Worm (Caenorhabditis elegans): ENCODE results near the gene clec-47.

The clec-47 gene

DNA sequence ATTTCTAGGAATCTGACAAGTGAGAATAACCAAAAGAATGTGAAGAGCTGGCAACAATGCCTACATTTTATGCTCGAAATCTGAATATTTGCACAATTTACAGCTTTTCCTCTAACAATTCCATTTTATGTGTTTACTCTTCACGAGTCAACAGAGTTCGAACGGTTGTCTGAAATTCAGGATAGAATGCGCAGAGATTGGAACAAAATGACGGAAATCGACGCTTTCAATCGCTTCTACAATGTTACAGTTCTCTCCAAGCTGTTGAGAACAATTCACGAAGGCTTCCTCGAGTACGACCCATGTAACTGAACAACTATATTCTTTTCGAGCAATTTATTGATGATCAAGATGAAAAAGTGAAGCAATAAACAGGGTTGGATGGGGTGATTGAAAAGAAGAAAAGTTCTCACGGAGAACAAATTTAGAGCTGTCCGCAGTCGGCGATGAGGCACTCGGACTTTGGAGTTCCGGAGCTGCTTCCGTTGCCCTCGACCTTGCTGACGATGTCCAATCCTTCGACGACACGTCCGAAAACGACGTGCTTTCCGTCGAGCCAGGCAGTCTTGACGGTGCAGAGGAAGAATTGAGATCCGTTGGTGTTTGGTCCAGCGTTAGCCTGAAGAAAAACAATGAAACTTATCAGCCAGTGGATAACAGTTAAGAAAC lies 10.8 kb downstream of the clec-47 start, which contains the start of gene Y75B12B.3:
Y75B12B.3 (minus strand) TSS at position 21 of the 669 bp plus-strand sequence.
- TF ChIP-seq nfya-1 (tag; optimal IDR thresholded peaks at IDR 0.05; ENCODE audit: insufficient read depth): no peak
- TF ChIP-seq ztf-4 (tag; optimal IDR thresholded peaks at IDR 0.05): no peak
- TF ChIP-seq ZK546.5 (tag; optimal IDR thresholded peaks at IDR 0.05): no peak
- no peak for TF ChIP-seq sea-2 (GFP tag; optimal IDR thresholded peaks at IDR 0.05)
- TF ChIP-seq unc-62 (GFP tag; optimal IDR thresholded peaks at IDR 0.05): no peak
- no peak for TF ChIP-seq daf-12 (tag; optimal IDR thresholded peaks at IDR 0.05)
- TF ChIP-seq nhr-11 (tag; optimal IDR thresholded peaks at IDR 0.05): no peak
- no peak for TF ChIP-seq nhr-43 (tag; optimal IDR thresholded peaks at IDR 0.05; ENCODE audit: poor library complexity, severe bottlenecking)
- TF ChIP-seq skn-1 (tag; optimal IDR thresholded peaks at IDR 0.05): no peak
- no peak for TF ChIP-seq ceh-9 (tag; optimal IDR thresholded peaks at IDR 0.05)
- no peak for TF ChIP-seq snpc-4 (tag; optimal IDR thresholded peaks at IDR 0.05)
- no peak for TF ChIP-seq lsy-12 (tag; optimal IDR thresholded peaks at IDR 0.05)
- peak; percentile 31 for TF ChIP-seq nhr-25 (tag; optimal IDR thresholded peaks at IDR 0.05)
- TF ChIP-seq nhr-76 (tag; optimal IDR thresholded peaks at IDR 0.05): no peak
- no peak for TF ChIP-seq nhr-237 (tag; optimal IDR thresholded peaks at IDR 0.05)
- TF ChIP-seq mml-1 (tag; optimal IDR thresholded peaks at IDR 0.05): no peak
- no peak for TF ChIP-seq eor-1 (tag; optimal IDR thresholded peaks at IDR 0.05)
- no peak for TF ChIP-seq ceh-82 (tag; optimal IDR thresholded peaks at IDR 0.05)
- TF ChIP-seq unc-39 (tag; optimal IDR thresholded peaks at IDR 0.05): no peak
- peak; percentile 86 for TF ChIP-seq ama-1 (optimal IDR thresholded peaks at IDR 0.05)
- TF ChIP-seq fkh-2 (tag; optimal IDR thresholded peaks at IDR 0.05): no peak
- TF ChIP-seq nhr-23 (tag; optimal IDR thresholded peaks at IDR 0.05): no peak
- TF ChIP-seq tbx-2 (tag; optimal IDR thresholded peaks at IDR 0.05): no peak
- no peak for TF ChIP-seq elt-3 (tag; optimal IDR thresholded peaks at IDR 0.05)
- no peak for TF ChIP-seq ztf-11 (tag; optimal IDR thresholded peaks at IDR 0.05)
- TF ChIP-seq pha-4 (tag; optimal IDR thresholded peaks at IDR 0.05): peak; percentile 46

DNA sequence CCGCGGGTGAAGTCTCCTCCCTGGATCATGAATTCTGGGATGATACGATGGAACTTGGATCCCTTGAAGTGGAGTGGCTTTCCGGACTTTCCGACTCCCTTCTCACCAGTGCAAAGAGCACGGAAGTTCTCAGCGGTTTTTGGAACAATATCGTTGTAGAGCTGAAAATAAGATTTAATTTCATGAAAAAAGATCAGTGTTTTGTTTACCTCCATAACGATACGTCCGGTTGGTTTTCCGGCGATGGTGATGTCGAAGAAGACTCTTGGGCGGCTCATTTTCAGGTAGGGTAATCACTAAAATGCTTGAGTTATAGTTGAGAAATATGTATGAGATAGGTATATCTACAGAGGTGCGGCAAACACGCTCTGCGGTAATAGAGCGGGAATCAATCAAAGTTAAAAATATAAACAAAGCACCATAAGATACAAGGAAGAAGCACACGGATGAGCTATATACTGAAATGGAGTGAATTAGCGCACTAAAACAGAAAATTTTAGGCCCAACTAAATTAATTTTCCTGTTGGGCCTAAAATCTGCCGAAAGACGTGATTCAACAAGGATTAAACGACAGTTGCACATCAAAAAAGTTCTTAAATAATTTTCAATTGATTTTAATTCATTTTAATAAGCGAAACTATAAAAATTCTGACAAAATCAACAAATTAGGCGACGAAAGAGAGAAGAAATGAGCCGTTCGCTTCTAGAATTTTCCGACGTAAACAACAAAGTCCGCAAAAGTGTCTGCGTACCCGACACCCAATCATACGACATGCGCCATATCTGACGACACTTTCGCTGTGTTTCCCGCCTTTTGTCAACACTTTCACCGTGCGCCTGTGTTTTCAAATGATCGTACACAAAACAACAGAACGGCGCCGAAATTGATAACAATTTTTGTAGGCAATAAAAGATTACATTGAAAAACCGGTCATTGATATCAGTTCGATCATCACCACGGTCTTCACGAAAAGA lies 11.8 kb downstream of the clec-47 start, which contains the start of the genes cyn-7 and bath-36:
cyn-7 (minus strand) TSS at position 296 of the 975 bp plus-strand sequence.
bath-36 (plus strand) TSS at position 806 of the 975 bp plus-strand sequence.
- peak; percentile 74 for TF ChIP-seq nhr-23 (tag; optimal IDR thresholded peaks at IDR 0.05)
- TF ChIP-seq ztf-11 (tag; optimal IDR thresholded peaks at IDR 0.05): no peak
- TF ChIP-seq ceh-16 (tag; optimal IDR thresholded peaks at IDR 0.05): no peak
- TF ChIP-seq pqm-1 (tag; optimal IDR thresholded peaks at IDR 0.05): peak; percentile 73
- TF ChIP-seq ceh-28 (tag; optimal IDR thresholded peaks at IDR 0.05): peak; percentile 47
- peak; percentile 79 for TF ChIP-seq nhr-25 (tag; optimal IDR thresholded peaks at IDR 0.05)
- TF ChIP-seq skn-1 (tag; optimal IDR thresholded peaks at IDR 0.05): no peak
- no peak for TF ChIP-seq ztf-4 (tag; optimal IDR thresholded peaks at IDR 0.05)
- TF ChIP-seq nhr-67 (tag; optimal IDR thresholded peaks at IDR 0.05): no peak
- TF ChIP-seq zag-1 (tag; optimal IDR thresholded peaks at IDR 0.05): no peak
- TF ChIP-seq nhr-43 (tag; optimal IDR thresholded peaks at IDR 0.05; ENCODE audit: poor library complexity, severe bottlenecking): peak; percentile 76
- peak; percentile 0 for TF ChIP-seq nhr-77 (tag; optimal IDR thresholded peaks at IDR 0.05)
- no peak for TF ChIP-seq mdl-1 (tag; optimal IDR thresholded peaks at IDR 0.05)
- peak; percentile 86 for TF ChIP-seq jun-1 (tag; optimal IDR thresholded peaks at IDR 0.05)
- no peak for TF ChIP-seq nhr-11 (tag; optimal IDR thresholded peaks at IDR 0.05)
- TF ChIP-seq nhr-76 (tag; optimal IDR thresholded peaks at IDR 0.05): no peak
- no peak for TF ChIP-seq nhr-12 (tag; optimal IDR thresholded peaks at IDR 0.05)
- TF ChIP-seq egl-5 (tag; optimal IDR thresholded peaks at IDR 0.05): peak; percentile 51
- TF ChIP-seq elt-1 (tag; optimal IDR thresholded peaks at IDR 0.05): no peak
- no peak for TF ChIP-seq unc-39 (tag; optimal IDR thresholded peaks at IDR 0.05)
- no peak for TF ChIP-seq ama-1 (optimal IDR thresholded peaks at IDR 0.05)
- TF ChIP-seq nhr-237 (tag; optimal IDR thresholded peaks at IDR 0.05): no peak
- TF ChIP-seq nhr-28 (tag; optimal IDR thresholded peaks at IDR 0.05): no peak
- TF ChIP-seq aly-2 (tag; optimal IDR thresholded peaks at IDR 0.05): no peak
- TF ChIP-seq eor-1 (tag; optimal IDR thresholded peaks at IDR 0.05): no peak
- peak; percentile 74 for TF ChIP-seq nfya-1 (tag; optimal IDR thresholded peaks at IDR 0.05; ENCODE audit: insufficient read depth)
- peak; percentile 49 for TF ChIP-seq egl-27 (tag; optimal IDR thresholded peaks at IDR 0.05)
- TF ChIP-seq pha-4 (tag; optimal IDR thresholded peaks at IDR 0.05): peak; percentile 97
- peak; percentile 7 for TF ChIP-seq R02D3.7 (tag; optimal IDR thresholded peaks at IDR 0.05)
- TF ChIP-seq daf-12 (tag; optimal IDR thresholded peaks at IDR 0.05): no peak
- no peak for TF ChIP-seq mml-1 (tag; optimal IDR thresholded peaks at IDR 0.05)
- no peak for TF ChIP-seq unc-62 (GFP tag; optimal IDR thresholded peaks at IDR 0.05)
- no peak for TF ChIP-seq sea-2 (GFP tag; optimal IDR thresholded peaks at IDR 0.05)
- TF ChIP-seq hmg-11 (tag; optimal IDR thresholded peaks at IDR 0.05): peak; percentile 68
- peak; percentile 85 for TF ChIP-seq lin-15B (tag; optimal IDR thresholded peaks at IDR 0.05)
- no peak for TF ChIP-seq elt-3 (tag; optimal IDR thresholded peaks at IDR 0.05)
- TF ChIP-seq ZK546.5 (tag; optimal IDR thresholded peaks at IDR 0.05): no peak
- TF ChIP-seq fkh-2 (tag; optimal IDR thresholded peaks at IDR 0.05): no peak
- TF ChIP-seq fos-1 (tag; optimal IDR thresholded peaks at IDR 0.05): no peak
- TF ChIP-seq fkh-10 (GFP tag; optimal IDR thresholded peaks at IDR 0.05): no peak
- TF ChIP-seq lsy-12 (tag; optimal IDR thresholded peaks at IDR 0.05): peak; percentile 69
- peak; percentile 92 for TF ChIP-seq elt-2 (tag; optimal IDR thresholded peaks at IDR 0.05)
